Worm (Caenorhabditis elegans): ENCODE results near the gene K06H7.7.

ce11 chrIII:8088235-8088634 lies 3.0 kb upstream of the K06H7.7 start, which contains the start of gene vms-1:
- TF ChIP-seq W03F9.2 (tag; optimal IDR thresholded peaks at IDR 0.05) (no peak), him-1 (tag; optimal IDR thresholded peaks at IDR 0.05) (no peak), dao-5 (tag; optimal IDR thresholded peaks at IDR 0.05) (no peak)

Measured in whole organism, L4/young adult.